Worm (Caenorhabditis elegans) whole organism, young adult: Measurements from ENCODE around the gene srw-17.

ENCODE experiments used
- C17E4.6 ChIP-seq: fragments of 200-800 bp; sonication (Bioruptor generic); IDR thresholded peaks from 2 replicates; pipeline ENCODE4 v1.3.6; 2022; ENCODE audit warnings: missing genetic modification reagents, missing genetic modification characterization, missing compliant biosample characterization
- D2030.7 ChIP-seq: fragments of 200-800 bp; sonication (Bioruptor generic); IDR thresholded peaks from 2 replicates; pipeline ENCODE4 v1.3.6; 2022; ENCODE audit warnings: missing genetic modification reagents, missing genetic modification characterization, missing compliant biosample characterization
- F10E7.11 ChIP-seq: sonication (generic microtip); optimal IDR thresholded peaks from 2 replicates; lab custom pipeline; 2017; ENCODE audit warnings: mild to moderate bottlenecking, missing genetic modification characterization, moderate library complexity, missing compliant biosample characterization
- F33H1.4 ChIP-seq: fragments of 200-800 bp; sonication (Bioruptor generic); IDR thresholded peaks from 2 replicates; pipeline ENCODE4 v1.3.6; 2022; ENCODE audit warnings: missing genetic modification reagents, missing genetic modification characterization, missing compliant biosample characterization
- F37B4.10 ChIP-seq: fragments of 200-800 bp; sonication (Bioruptor generic); IDR thresholded peaks from 2 replicates; pipeline ENCODE4 v1.3.6; 2022; ENCODE audit warnings: missing genetic modification characterization, missing compliant biosample characterization
- F52B5.7 ChIP-seq: sonication (generic microtip); optimal IDR thresholded peaks from 2 replicates; lab custom pipeline; 2016; ENCODE audit warnings: mild to moderate bottlenecking, missing genetic modification characterization, missing compliant biosample characterization
- F57C9.4 ChIP-seq: sonication (generic microtip); optimal IDR thresholded peaks from 2 replicates; lab custom pipeline; 2017; ENCODE audit warnings: mild to moderate bottlenecking, missing genetic modification characterization, missing compliant biosample characterization
- K11D2.4 ChIP-seq: fragments of 200-800 bp; sonication (Bioruptor generic); IDR thresholded peaks from 2 replicates; pipeline ENCODE4 v1.3.6; 2022; ENCODE audit warnings: missing genetic modification reagents, missing genetic modification characterization, missing compliant biosample characterization
- Y53F4B.3 ChIP-seq: fragments of 200-800 bp; sonication (Bioruptor generic); IDR thresholded peaks from 2 replicates; pipeline ENCODE4 v1.3.6; 2022; ENCODE audit warnings: missing genetic modification reagents, missing genetic modification characterization, missing compliant biosample characterization
- Y67H2A.10 ChIP-seq: fragments of 200-800 bp; sonication (Bioruptor generic); conservative IDR thresholded peaks from 2 replicates; pipeline ENCODE4 v1.3.6; 2022; ENCODE audit warnings: missing genetic modification reagents, missing genetic modification characterization, missing compliant biosample characterization
- ama-1 ChIP-seq, 3 experiments: fragments of 150-350 bp in 1 of 3; sonication (generic microtip) in 2 of 3; optimal IDR thresholded peaks; 2 replicates each; lab custom pipeline; 2014 to 2018; ENCODE audit warnings: missing biosample characterization in 2 of 3, missing genetic modification characterization in 2 of 3, missing genetic modification reagents in 2 of 3
- atf-7 ChIP-seq: sonication (generic microtip); optimal IDR thresholded peaks from 2 replicates; lab custom pipeline; 2017; ENCODE audit warnings: mild to moderate bottlenecking, missing genetic modification characterization, missing compliant biosample characterization
- athp-1 ChIP-seq: sonication (generic microtip); optimal IDR thresholded peaks from 2 replicates; lab custom pipeline; 2017; ENCODE audit warnings: mild to moderate bottlenecking, missing genetic modification characterization, missing compliant biosample characterization
- attf-3 ChIP-seq: fragments of 200-800 bp; sonication (Bioruptor generic); conservative IDR thresholded peaks from 2 replicates; pipeline ENCODE4 v1.3.6; 2022; ENCODE audit warnings: missing genetic modification reagents, missing genetic modification characterization, missing compliant biosample characterization
- attf-6 ChIP-seq: fragments of 200-800 bp; sonication (Bioruptor generic); IDR thresholded peaks from 2 replicates; pipeline ENCODE4 v1.3.6; 2022; ENCODE audit warnings: missing genetic modification reagents, missing genetic modification characterization, missing compliant biosample characterization
- bed-1 ChIP-seq: fragments of 200-800 bp; sonication (Bioruptor generic); IDR thresholded peaks from 2 replicates; pipeline ENCODE4 v1.3.6; 2022; ENCODE audit warnings: missing genetic modification reagents, missing genetic modification characterization, missing compliant biosample characterization
- cebp-2 ChIP-seq: fragments of 200-800 bp; sonication (Bioruptor generic); IDR thresholded peaks from 2 replicates; pipeline ENCODE4 v1.3.6; 2022; ENCODE audit warnings: missing genetic modification characterization, missing compliant biosample characterization
- ceh-40 ChIP-seq: fragments of 200-800 bp; sonication (Bioruptor generic); IDR thresholded peaks from 2 replicates; pipeline ENCODE4 v1.3.6; 2022; ENCODE audit warnings: missing genetic modification characterization, missing compliant biosample characterization
- ceh-58 ChIP-seq: fragments of 200-800 bp; sonication (Bioruptor generic); IDR thresholded peaks from 2 replicates; pipeline ENCODE4 v1.3.6; 2022; ENCODE audit warnings: missing genetic modification characterization, missing compliant biosample characterization
- chd-7 ChIP-seq: sonication (generic microtip); optimal IDR thresholded peaks from 2 replicates; lab custom pipeline; 2016; ENCODE audit warnings: mild to moderate bottlenecking, missing genetic modification characterization, moderate library complexity, missing compliant biosample characterization
- dox-1 ChIP-seq: fragments of 200-800 bp; sonication (Bioruptor generic); IDR thresholded peaks from 2 replicates; pipeline ENCODE4 v1.3.6; 2022; ENCODE audit warnings: missing genetic modification reagents, missing genetic modification characterization, missing compliant biosample characterization
- dpl-1 ChIP-seq: fragments of 150-350 bp; optimal IDR thresholded peaks from 2 replicates; lab custom pipeline; 2014; ENCODE audit warnings: missing biosample characterization, missing genetic modification reagents, missing genetic modification characterization
- ets-4 ChIP-seq: fragments of 200-800 bp; sonication (Bioruptor generic); optimal IDR thresholded peaks from 2 replicates; lab custom pipeline; 2018; ENCODE audit warnings: mild to moderate bottlenecking, missing genetic modification characterization, missing compliant biosample characterization
- him-1 ChIP-seq: sonication (generic microtip); optimal IDR thresholded peaks from 2 replicates; lab custom pipeline; 2016; ENCODE audit warnings: missing genotype, missing genetic modification reagents, missing genetic modification characterization, missing compliant biosample characterization
- hlh-26 ChIP-seq: fragments of 200-800 bp; sonication (Bioruptor generic); conservative IDR thresholded peaks from 2 replicates; pipeline ENCODE4 v1.3.6; 2022; ENCODE audit warnings: missing genetic modification reagents, missing genetic modification characterization, missing compliant biosample characterization
- hmg-1.2 ChIP-seq: fragments of 200-800 bp; sonication (Bioruptor generic); IDR thresholded peaks from 2 replicates; pipeline ENCODE4 v1.3.6; 2022; ENCODE audit warnings: missing genetic modification reagents, missing genetic modification characterization, missing compliant biosample characterization
- lag-1 ChIP-seq: fragments of 200-800 bp; sonication (Bioruptor generic); IDR thresholded peaks from 2 replicates; pipeline ENCODE4 v1.3.6; 2022; ENCODE audit warnings: missing genetic modification reagents, missing genetic modification characterization, missing compliant biosample characterization
- let-526 ChIP-seq: fragments of 200-800 bp; sonication (Bioruptor generic); IDR thresholded peaks from 2 replicates; pipeline ENCODE4 v1.3.6; 2022; ENCODE audit warnings: missing genetic modification reagents, missing genetic modification characterization, missing compliant biosample characterization
- lin-54 ChIP-seq: fragments of 200-800 bp; sonication (Bioruptor generic); optimal IDR thresholded peaks from 2 replicates; lab custom pipeline; 2018; ENCODE audit warnings: mild to moderate bottlenecking, missing genetic modification characterization, missing compliant biosample characterization
- lsy-27 ChIP-seq: sonication (generic microtip); optimal IDR thresholded peaks from 2 replicates; lab custom pipeline; 2017; ENCODE audit warnings: missing genetic modification characterization, mild to moderate bottlenecking, missing compliant biosample characterization, antibody characterized with exemption, missing genotype, borderline replicate concordance; ENCODE audit not compliant: insufficient read depth
- madf-8 ChIP-seq: fragments of 200-800 bp; sonication (Bioruptor generic); conservative IDR thresholded peaks from 2 replicates; pipeline ENCODE4 v1.3.6; 2022; ENCODE audit warnings: missing genetic modification reagents, missing genetic modification characterization, missing compliant biosample characterization
- mcd-1 ChIP-seq: fragments of 200-800 bp; sonication (Bioruptor generic); IDR thresholded peaks from 2 replicates; pipeline ENCODE4 v1.3.6; 2022; ENCODE audit warnings: missing genetic modification reagents, missing genetic modification characterization, missing compliant biosample characterization
- mel-28 ChIP-seq: sonication (generic microtip); optimal IDR thresholded peaks from 2 replicates; lab custom pipeline; 2016; ENCODE audit warnings: borderline replicate concordance, mild to moderate bottlenecking, missing genetic modification characterization, missing compliant biosample characterization
- nfya-2 ChIP-seq: fragments of 200-800 bp; sonication (Bioruptor generic); IDR thresholded peaks from 2 replicates; pipeline ENCODE4 v1.3.6; 2022; ENCODE audit warnings: missing genetic modification reagents, missing genetic modification characterization, missing compliant biosample characterization
- nfyb-1 ChIP-seq: fragments of 200-800 bp; sonication (Bioruptor generic); IDR thresholded peaks from 2 replicates; pipeline ENCODE4 v1.3.6; 2022; ENCODE audit warnings: missing genetic modification reagents, missing genetic modification characterization, missing compliant biosample characterization
- nhr-90 ChIP-seq: sonication (generic microtip); optimal IDR thresholded peaks from 2 replicates; lab custom pipeline; 2016; ENCODE audit warnings: missing genotype, mild to moderate bottlenecking, missing genetic modification characterization, missing compliant biosample characterization
- pha-4 ChIP-seq: fragments of 150-350 bp; sonication (generic microtip); optimal IDR thresholded peaks from 2 replicates; lab custom pipeline; 2014; ENCODE audit warnings: missing biosample characterization, missing genetic modification reagents, missing genetic modification characterization
- snpc-1.3 ChIP-seq: sonication (generic microtip); optimal IDR thresholded peaks from 2 replicates; lab custom pipeline; 2017; ENCODE audit warnings: missing genetic modification characterization, mild to moderate bottlenecking, missing compliant biosample characterization, antibody characterized with exemption, moderate library complexity, missing genotype, missing genetic modification reagents; ENCODE audit not compliant: insufficient read depth
- tbp1 ChIP-seq: fragments of 200-800 bp; sonication (Bioruptor generic); optimal IDR thresholded peaks from 2 replicates; lab custom pipeline; 2018; ENCODE audit warnings: mild to moderate bottlenecking, missing genetic modification characterization, missing compliant biosample characterization
- tbx-9 ChIP-seq: sonication (generic microtip); optimal IDR thresholded peaks from 2 replicates; lab custom pipeline; 2016; ENCODE audit warnings: borderline replicate concordance, missing genetic modification characterization, inconsistent platforms, missing compliant biosample characterization
- zfh-2 ChIP-seq: fragments of 200-800 bp; sonication (Bioruptor generic); conservative IDR thresholded peaks from 2 replicates; pipeline ENCODE4 v1.3.6; 2022; ENCODE audit warnings: missing genetic modification reagents, missing genetic modification characterization, missing compliant biosample characterization
- ztf-25 ChIP-seq: fragments of 200-800 bp; sonication (Bioruptor generic); IDR thresholded peaks from 2 replicates; pipeline ENCODE4 v1.3.6; 2022; ENCODE audit warnings: missing genetic modification reagents, missing genetic modification characterization, missing compliant biosample characterization
- ztf-28 ChIP-seq: fragments of 200-800 bp; sonication (Bioruptor generic); IDR thresholded peaks from 2 replicates; pipeline ENCODE4 v1.3.6; 2022; ENCODE audit warnings: missing genetic modification reagents, missing genetic modification characterization, missing compliant biosample characterization

srw-17 gene

ce11 chrV:15272263-15272662 is 4.6 kb downstream of the srw-17 start, which contains the start of gene T10H4.4:
Gene T10H4.4, minus strand, starts transcription at chrV:15272363.
- TF ChIP-seq bed-1 (no peak), let-526 (GFP tag; lab: Robert Waterston, UW) (no peak), F52B5.7 (tag; lab: Kevin White, UChicago) (no peak), F37B4.10 (GFP tag; lab: Robert Waterston, UW) (no peak), hlh-26 (GFP tag; lab: Robert Waterston, UW) (no peak), Y53F4B.3 (no peak), zfh-2 (no peak), dpl-1 (GFP tag; lab: Kevin White, UChicago) (no peak), nfya-2 (GFP tag; lab: Robert Waterston, UW) (no peak), attf-3 (GFP tag; lab: Robert Waterston, UW) (no peak), mel-28 (tag; lab: Kevin White, UChicago) (no peak), ceh-40 (GFP tag; lab: Robert Waterston, UW) (no peak)
- TF ChIP-seq, all 124 proteins: peak for 0

ce11 chrV:15268302-15268701 is 8.5 kb downstream of the srw-17 start, which contains the start of gene srw-22:
Gene srw-22, plus strand, starts transcription at chrV:15268602.
- TF ChIP-seq C17E4.6 (no peak), ama-1 (optimal IDR thresholded peaks at IDR 0.05; lab: Kevin White, UChicago) (no peak), ama-1 (GFP tag; optimal IDR thresholded peaks at IDR 0.05; lab: Kevin White, UChicago) (no peak), F57C9.4 (no peak), hmg-1.2 (GFP tag; lab: Robert Waterston, UW) (no peak), tbp1 (no peak), ceh-58 (GFP tag; lab: Robert Waterston, UW) (no peak), chd-7 (tag; lab: Kevin White, UChicago) (no peak), attf-6 (GFP tag; lab: Robert Waterston, UW) (no peak), lin-54 (no peak), athp-1 (tag; lab: Kevin White, UChicago) (no peak), lsy-27 (tag; lab: Kevin White, UChicago) (no peak), pha-4 (tag; lab: Kevin White, UChicago) (no peak), mcd-1 (no peak), ztf-25 (GFP tag; lab: Robert Waterston, UW) (no peak)

ce11 chrV:15267405-15267804 is 9.4 kb downstream of the srw-17 start, which contains the start of gene T10H4.13:
Gene T10H4.13, minus strand, starts transcription at chrV:15267505.
- TF ChIP-seq nhr-90 (tag; lab: Kevin White, UChicago), result no peak
- TF ChIP-seq F10E7.11 (tag; lab: Kevin White, UChicago), result no peak
- TF ChIP-seq ets-4 (GFP tag; lab: Kevin White, UChicago), result no peak
- TF ChIP-seq cebp-2 (GFP tag; lab: Robert Waterston, UW), result no peak
- no peak for TF ChIP-seq attf-6 (GFP tag; lab: Robert Waterston, UW)
- no peak for TF ChIP-seq ztf-28
- TF ChIP-seq snpc-1.3 (tag; lab: Kevin White, UChicago), result no peak

- TF ChIP-seq K11D2.4, result no peak
- TF ChIP-seq, all 124 proteins: peak for 0
These were observed 11.0 kb downstream of the srw-17 start, which contains the start of gene M01B2.13 for ce11 chrV:15265814-15266213. Gene M01B2.13, minus strand, starts transcription at chrV:15265914.

ce11 chrV:15264131-15264530 is 12.7 kb downstream of the srw-17 start, which contains the start of gene M01B2.12:
Gene M01B2.12, minus strand, starts transcription at chrV:15264231.
- TF ChIP-seq atf-7 (tag; lab: Kevin White, UChicago) (no peak), cebp-2 (GFP tag; lab: Robert Waterston, UW) (no peak), D2030.7 (GFP tag; lab: Robert Waterston, UW) (no peak), Y67H2A.10 (GFP tag; lab: Robert Waterston, UW) (no peak), tbx-9 (tag; lab: Kevin White, UChicago) (no peak), nfyb-1 (GFP tag; lab: Robert Waterston, UW) (no peak), ets-4 (GFP tag; lab: Kevin White, UChicago) (no peak), madf-8 (GFP tag; lab: Robert Waterston, UW) (no peak), lag-1 (no peak), snpc-1.3 (tag; lab: Kevin White, UChicago) (no peak), F33H1.4 (GFP tag; lab: Robert Waterston, UW) (no peak), him-1 (tag; lab: Kevin White, UChicago) (no peak), dox-1 (GFP tag; lab: Robert Waterston, UW) (no peak)
